Fruit fly (Drosophila melanogaster): Measurements from ENCODE around the gene CG14050.

The CG14050 gene

dm6 chrX:2300293-2301068 is 25.5 kb downstream of the CG14050 start (continued):
- peak; percentile 98 for TF ChIP-seq otp (GFP tag; IDR thresholded peaks at IDR 0.05)
- TF ChIP-seq fru (optimal IDR thresholded peaks at IDR 0.05): no peak
- TF ChIP-seq CG5180 (GFP tag; optimal IDR thresholded peaks at IDR 0.05): peak; percentile 87
- TF ChIP-seq Ets65A (GFP tag): peak; percentile 98
- peak; percentile 73 for TF ChIP-seq cg (GFP tag; optimal IDR thresholded peaks at IDR 0.05)
- peak; percentile 96 for TF ChIP-seq bowl (GFP tag; IDR thresholded peaks at IDR 0.05)
- peak; percentile 90 for TF ChIP-seq Usf (GFP tag; optimal IDR thresholded peaks at IDR 0.05)
- TF ChIP-seq CG10321 (GFP tag; IDR thresholded peaks at IDR 0.05): peak; percentile 84
- TF ChIP-seq CG32767 (GFP tag; IDR thresholded peaks at IDR 0.05): peak; percentile 98
- TF ChIP-seq CG30431 (GFP tag; optimal IDR thresholded peaks at IDR 0.05): peak; percentile 96
- peak; percentile 91 for TF ChIP-seq BtbVII (GFP tag; optimal IDR thresholded peaks at IDR 0.05)
- TF ChIP-seq CG9727 (GFP tag; optimal IDR thresholded peaks at IDR 0.05): peak; percentile 91
- TF ChIP-seq ro (GFP tag; IDR thresholded peaks at IDR 0.05): peak; percentile 90
- TF ChIP-seq usp (GFP tag; optimal IDR thresholded peaks at IDR 0.05): no peak
- no peak for TF ChIP-seq CG8478 (optimal IDR thresholded peaks at IDR 0.05)
- peak; percentile 94 for TF ChIP-seq Xbp1 (GFP tag; optimal IDR thresholded peaks at IDR 0.05)
- TF ChIP-seq tap (tag; optimal IDR thresholded peaks at IDR 0.05): peak; percentile 95
- no peak for TF ChIP-seq sna (GFP tag; IDR thresholded peaks at IDR 0.05; ENCODE audit: partially characterized antibody)
- TF ChIP-seq Abd-B (GFP tag; optimal IDR thresholded peaks at IDR 0.05): peak; percentile 95
- TF ChIP-seq zf30C (GFP tag; optimal IDR thresholded peaks at IDR 0.05): no peak
- peak; percentile 95 for TF ChIP-seq CG2678 (tag; optimal IDR thresholded peaks at IDR 0.05)
- peak; percentile 97 for TF ChIP-seq Rfx (GFP tag; IDR thresholded peaks at IDR 0.05)
- peak; percentile 93 for TF ChIP-seq CG18619 (GFP tag; optimal IDR thresholded peaks at IDR 0.05)
- no peak for TF ChIP-seq unc-4 (GFP tag; IDR thresholded peaks at IDR 0.05; ENCODE audit: partially characterized antibody)
- peak; percentile 83 for TF ChIP-seq CG2202 (tag; optimal IDR thresholded peaks at IDR 0.05)
- TF ChIP-seq NC2β (GFP tag; optimal IDR thresholded peaks at IDR 0.05): peak; percentile 89
- TF ChIP-seq lbe (GFP tag; optimal IDR thresholded peaks at IDR 0.05): peak; percentile 97
- TF ChIP-seq CG5953 (GFP tag; IDR thresholded peaks at IDR 0.05): peak; percentile 98
- peak; percentile 93 for TF ChIP-seq CG17385 (GFP tag; optimal IDR thresholded peaks at IDR 0.05)
- no peak for TF ChIP-seq HLH4C (GFP tag; IDR thresholded peaks at IDR 0.05; ENCODE audit: partially characterized antibody)
- TF ChIP-seq CG8281 (tag; optimal IDR thresholded peaks at IDR 0.05): peak; percentile 86
- peak; percentile 89 for TF ChIP-seq btn (GFP tag; optimal IDR thresholded peaks at IDR 0.05)
- TF ChIP-seq Hr78 (GFP tag; optimal IDR thresholded peaks at IDR 0.05): peak in 1 of 2 experiments; percentile 84
- peak; percentile 89 for TF ChIP-seq Lhr (GFP tag; optimal IDR thresholded peaks at IDR 0.05)
- TF ChIP-seq CG15479 (GFP tag; optimal IDR thresholded peaks at IDR 0.05): peak; percentile 44
- TF ChIP-seq PHDP (tag; optimal IDR thresholded peaks at IDR 0.05): peak; percentile 95
- TF ChIP-seq CG12942 (GFP tag; optimal IDR thresholded peaks at IDR 0.05): peak; percentile 89
- no peak for TF ChIP-seq Dll (GFP tag; IDR thresholded peaks at IDR 0.05; ENCODE audit: partially characterized antibody)
- peak; percentile 97 for TF ChIP-seq gce (GFP tag; IDR thresholded peaks at IDR 0.05)
- peak; percentile 84 for TF ChIP-seq CG4282 (GFP tag; optimal IDR thresholded peaks at IDR 0.05)
- no peak for TF ChIP-seq CG14860 (GFP tag; IDR thresholded peaks at IDR 0.05; ENCODE audit: partially characterized antibody)
- peak; percentile 63 for TF ChIP-seq ash1 (GFP tag; optimal IDR thresholded peaks at IDR 0.05)
- TF ChIP-seq CG2120 (GFP tag; optimal IDR thresholded peaks at IDR 0.05): peak; percentile 94
- no peak for TF ChIP-seq Neu2 (GFP tag; optimal IDR thresholded peaks at IDR 0.05; ENCODE audit: borderline replicate concordance)
- peak; percentile 89 for TF ChIP-seq Bdp1 (GFP tag; optimal IDR thresholded peaks at IDR 0.05)
- TF ChIP-seq Sry-β (GFP tag; optimal IDR thresholded peaks at IDR 0.05): peak; percentile 69
- no peak for TF ChIP-seq vnd (GFP tag; IDR thresholded peaks at IDR 0.05; ENCODE audit: partially characterized antibody)
- TF ChIP-seq CG1647 (GFP tag; optimal IDR thresholded peaks at IDR 0.05): peak; percentile 83
- peak; percentile 98 for TF ChIP-seq ATbp (GFP tag; optimal IDR thresholded peaks at IDR 0.05)
